Fruit fly (Drosophila melanogaster) whole organism, adult: ENCODE measurements around the gene CG17906.

Source experiments
- CG11617 ChIP-seq: fragments of 200-800 bp; sonication (Bioruptor generic); optimal IDR thresholded peaks from 2 replicates; lab custom pipeline; 2017; ENCODE audit warnings: mild to moderate bottlenecking, missing biosample characterization, missing genetic modification reagents, missing genetic modification characterization
- CG12768 ChIP-seq: fragments of 200-800 bp; sonication (Bioruptor generic); optimal IDR thresholded peaks from 2 replicates; lab custom pipeline; 2017; ENCODE audit warnings: missing biosample characterization, missing genetic modification characterization, mild to moderate bottlenecking, moderate library complexity, missing genetic modification reagents
- CG14711 ChIP-seq: fragments of 200-800 bp; sonication (Bioruptor generic); optimal IDR thresholded peaks from 2 replicates; lab custom pipeline; 2018; ENCODE audit warnings: missing biosample characterization, mild to moderate bottlenecking, missing genetic modification characterization, moderate library complexity
- CG1620 ChIP-seq: fragments of 200-800 bp; sonication (Bioruptor generic); optimal IDR thresholded peaks from 2 replicates; lab custom pipeline; 2016; ENCODE audit warnings: missing biosample characterization, missing genetic modification characterization
- CG33017 ChIP-seq: fragments of 200-800 bp; sonication (Bioruptor generic); optimal IDR thresholded peaks from 2 replicates; lab custom pipeline; 2018; ENCODE audit warnings: missing biosample characterization, mild to moderate bottlenecking, missing genetic modification characterization, moderate library complexity
- CG5204 ChIP-seq: fragments of 200-800 bp; sonication (Bioruptor generic); optimal IDR thresholded peaks from 2 replicates; lab custom pipeline; 2016; ENCODE audit warnings: missing biosample characterization, missing genetic modification characterization
- CG7045 ChIP-seq: fragments of 200-800 bp; sonication (Bioruptor generic); optimal IDR thresholded peaks from 2 replicates; lab custom pipeline; 2017; ENCODE audit warnings: missing biosample characterization, mild to moderate bottlenecking, missing genetic modification characterization
- CG7101 ChIP-seq: fragments of 200-800 bp; sonication (Bioruptor generic); optimal IDR thresholded peaks from 2 replicates; lab custom pipeline; 2018; ENCODE audit warnings: missing biosample characterization, mild to moderate bottlenecking, missing genetic modification characterization, moderate library complexity
- Clk ChIP-seq: fragments of 200-800 bp; sonication (Bioruptor generic); optimal IDR thresholded peaks from 2 replicates; lab custom pipeline; 2017; ENCODE audit warnings: missing biosample characterization, missing genetic modification characterization
- Crg-1 ChIP-seq: fragments of 200-800 bp; sonication (Bioruptor generic); optimal IDR thresholded peaks from 2 replicates; lab custom pipeline; 2016; ENCODE audit warnings: missing biosample characterization, missing genetic modification characterization
- Hr96 ChIP-seq: fragments of 200-800 bp; sonication (Bioruptor generic); optimal IDR thresholded peaks from 2 replicates; lab custom pipeline; 2016; ENCODE audit warnings: missing biosample characterization, missing genetic modification characterization
- Mnt ChIP-seq: fragments of 200-800 bp; sonication (Bioruptor generic); optimal IDR thresholded peaks from 2 replicates; lab custom pipeline; 2016; ENCODE audit warnings: missing biosample characterization, mild to moderate bottlenecking, missing genetic modification characterization
- bab1 ChIP-seq: fragments of 200-800 bp; sonication (Bioruptor generic); optimal IDR thresholded peaks from 3 replicates; lab custom pipeline; 2019; ENCODE audit warnings: missing biosample characterization, mild to moderate bottlenecking, missing genetic modification characterization, moderate library complexity
- cic ChIP-seq: fragments of 200-800 bp; sonication (Bioruptor generic); optimal IDR thresholded peaks from 2 replicates; lab custom pipeline; 2017; ENCODE audit warnings: missing biosample characterization, mild to moderate bottlenecking, missing genetic modification characterization, moderate library complexity
- cnc ChIP-seq, 2 experiments: fragments of >200 bp; optimal IDR thresholded peaks; 2 replicates each; lab custom pipeline; 2017
- kay ChIP-seq: fragments of 200-800 bp; sonication (Bioruptor generic); peaks from one replicate; lab custom pipeline; 2016; ENCODE audit warnings: missing biosample characterization, missing genetic modification characterization, borderline replicate concordance
- ovo ChIP-seq: fragments of 200-800 bp; sonication (Bioruptor generic); optimal IDR thresholded peaks from 2 replicates; lab custom pipeline; 2016; ENCODE audit warnings: missing biosample characterization, missing genetic modification characterization
- pad ChIP-seq: fragments of 200-800 bp; sonication (Bioruptor generic); optimal IDR thresholded peaks from 3 replicates; lab custom pipeline; 2017; ENCODE audit warnings: missing biosample characterization, missing genetic modification characterization, mild to moderate bottlenecking, moderate library complexity, missing genetic modification reagents
- tj ChIP-seq: fragments of 200-800 bp; sonication (Bioruptor generic); optimal IDR thresholded peaks from 3 replicates; lab custom pipeline; 2017; ENCODE audit warnings: missing biosample characterization, mild to moderate bottlenecking, missing genetic modification characterization, moderate library complexity
- toe ChIP-seq: fragments of 200-800 bp; sonication (Bioruptor generic); optimal IDR thresholded peaks from 2 replicates; lab custom pipeline; 2016; ENCODE audit warnings: missing biosample characterization, missing genetic modification characterization

The CG17906 gene

dm6 chr2L:8987251-8987937 lies 6.8 kb upstream of the CG17906 start:
- TF ChIP-seq CG12768 (GFP tag; lab: Kevin White, UChicago) (no peak), pad (GFP tag; lab: Kevin White, UChicago) (no peak), kay (GFP tag; lab: Kevin White, UChicago) (peak; percentile 77), Hr96 (GFP tag; lab: Kevin White, UChicago) (no peak), cic (GFP tag; lab: Kevin White, UChicago) (peak; percentile 7), ovo (GFP tag; lab: Kevin White, UChicago) (no peak)

- TF ChIP-seq pad (GFP tag; lab: Kevin White, UChicago) (peak; percentile 59), tj (GFP tag; lab: Kevin White, UChicago) (peak; percentile 39), ovo (GFP tag; lab: Kevin White, UChicago) (peak; percentile 80), kay (GFP tag; lab: Kevin White, UChicago) (peak; percentile 10), toe (GFP tag; lab: Kevin White, UChicago) (no peak), Mnt (GFP tag; lab: Kevin White, UChicago) (peak; percentile 83)
These were observed 5.1 kb upstream of the CG17906 start, which contains the start of gene rost for dm6 chr2L:8989037-8989591. TSS of gene rost (minus strand) at chr2L:8989539.

DNA sequence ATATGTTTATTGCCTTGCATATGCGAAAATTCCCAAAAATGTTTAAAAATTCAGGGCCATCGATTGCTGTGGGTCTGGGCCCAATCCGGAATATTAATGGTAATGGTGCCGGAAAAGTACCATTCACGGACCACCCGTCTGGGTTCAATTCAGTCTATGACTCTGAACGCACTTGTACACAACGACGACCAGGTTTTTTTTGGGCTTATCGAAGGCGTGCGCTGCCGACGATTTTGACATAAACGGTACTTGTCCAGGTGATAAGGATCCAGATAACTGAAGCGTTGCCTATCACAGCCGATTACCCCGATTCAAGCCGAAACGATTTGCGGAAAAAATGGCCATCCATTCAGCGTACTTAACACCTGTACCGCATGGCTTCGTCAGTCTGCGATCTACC lies 2.6 kb upstream of the CG17906 start, which contains the start of gene CG9555:
Gene CG9555, plus strand, starts transcription at position 153 of the 400 bp plus-strand sequence.
- TF ChIP-seq cic (GFP tag; lab: Kevin White, UChicago), result peak; percentile 36
- TF ChIP-seq Mnt (GFP tag; lab: Kevin White, UChicago), result peak; percentile 56
- no peak for TF ChIP-seq CG33017
- TF ChIP-seq cnc (optimal IDR thresholded peaks at IDR 0.05; lab: Kevin White, UChicago), result no peak
- no peak for TF ChIP-seq Crg-1 (GFP tag; lab: Kevin White, UChicago)
- no peak for TF ChIP-seq CG7045 (GFP tag; lab: Kevin White, UChicago)
- no peak for TF ChIP-seq tj (GFP tag; lab: Kevin White, UChicago)
- no peak for TF ChIP-seq CG1620 (GFP tag; lab: Kevin White, UChicago)
- no peak for TF ChIP-seq Clk (GFP tag; lab: Kevin White, UChicago)
- no peak for TF ChIP-seq ovo (GFP tag; lab: Kevin White, UChicago)

DNA sequence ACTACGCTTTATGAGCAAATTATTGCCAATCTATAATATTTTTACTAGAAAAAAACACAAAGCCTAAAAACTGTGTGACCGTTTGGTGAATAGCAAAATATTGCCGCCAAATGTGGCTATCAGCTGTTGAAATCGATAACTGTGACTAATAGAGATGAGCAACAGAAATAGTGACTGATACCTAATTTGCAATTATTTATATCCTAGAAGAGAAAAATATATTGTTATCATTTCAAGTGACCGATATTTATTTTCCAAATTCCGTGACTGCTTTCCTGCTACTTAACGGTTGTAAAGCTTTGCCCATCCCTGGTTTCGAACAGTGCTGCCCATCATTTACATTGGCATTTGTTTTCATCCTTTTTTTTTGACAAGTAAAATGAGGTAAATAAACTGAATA lies 3.1 kb downstream of the CG17906 start, which contains the start of the genes alien and CG18661:
Gene alien, minus strand, starts transcription at position 95 of the 400 bp plus-strand sequence.
Gene CG18661, plus strand, starts transcription at position 321 of the 400 bp plus-strand sequence.
- TF ChIP-seq CG12768 (GFP tag; lab: Kevin White, UChicago), result peak; percentile 68
- TF ChIP-seq Hr96 (GFP tag; lab: Kevin White, UChicago), result peak; percentile 84
- TF ChIP-seq bab1 (GFP tag; lab: Kevin White, UChicago), result peak; percentile 71
- TF ChIP-seq Mnt (GFP tag; lab: Kevin White, UChicago), result peak; percentile 55
- TF ChIP-seq CG33017, result peak; percentile 31
- peak; percentile 80 for TF ChIP-seq CG7045 (GFP tag; lab: Kevin White, UChicago)
- peak; percentile 51 for TF ChIP-seq pad (GFP tag; lab: Kevin White, UChicago)
- TF ChIP-seq tj (GFP tag; lab: Kevin White, UChicago), result peak; percentile 36
- TF ChIP-seq CG7101 (tag; lab: Kevin White, UChicago), result peak; percentile 74
- TF ChIP-seq toe (GFP tag; lab: Kevin White, UChicago), result peak; percentile 89
- peak; percentile 76 for TF ChIP-seq CG1620 (GFP tag; lab: Kevin White, UChicago)
- TF ChIP-seq cnc (optimal IDR thresholded peaks at IDR 0.05; lab: Kevin White, UChicago), result no peak
- peak; percentile 92 for TF ChIP-seq Clk (GFP tag; lab: Kevin White, UChicago)
- TF ChIP-seq ovo (GFP tag; lab: Kevin White, UChicago), result peak; percentile 28
- TF ChIP-seq kay (GFP tag; lab: Kevin White, UChicago), result peak; percentile 98
- TF ChIP-seq cic (GFP tag; lab: Kevin White, UChicago), result peak; percentile 29
- peak; percentile 74 for TF ChIP-seq CG14711 (tag; lab: Kevin White, UChicago)
- TF ChIP-seq CG11617 (GFP tag; lab: Kevin White, UChicago), result peak; percentile 56
- peak; percentile 88 for TF ChIP-seq CG5204
- peak; percentile 59 for TF ChIP-seq Crg-1 (GFP tag; lab: Kevin White, UChicago)

DNA sequence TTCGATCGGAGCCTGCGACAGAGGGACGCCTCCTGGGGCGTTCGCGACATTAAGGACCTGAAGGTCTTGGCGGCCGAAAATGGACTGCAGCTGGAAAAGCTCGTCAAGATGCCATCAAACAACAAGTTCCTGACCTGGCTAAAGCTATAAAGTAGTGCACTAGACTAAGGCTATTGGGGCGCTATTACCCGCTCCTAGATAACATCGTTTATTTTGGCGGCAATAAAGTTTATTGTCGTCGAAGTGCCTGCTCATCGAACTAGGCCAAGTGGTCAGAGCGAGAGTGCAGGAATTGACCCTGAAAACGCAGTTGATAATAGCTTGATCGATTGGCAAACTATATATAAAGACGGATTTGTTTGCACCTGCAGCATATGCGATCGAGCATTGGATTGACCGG lies 4.0 kb downstream of the CG17906 start, which contains the start of gene Try29F:
Gene Try29F, plus strand, starts transcription at position 301 of the 400 bp plus-strand sequence.
- no peak for TF ChIP-seq CG11617 (GFP tag; lab: Kevin White, UChicago)
- TF ChIP-seq Hr96 (GFP tag; lab: Kevin White, UChicago), result no peak
- no peak for TF ChIP-seq CG12768 (GFP tag; lab: Kevin White, UChicago)
- no peak for TF ChIP-seq ovo (GFP tag; lab: Kevin White, UChicago)
- no peak for TF ChIP-seq Clk (GFP tag; lab: Kevin White, UChicago)
- TF ChIP-seq CG7045 (GFP tag; lab: Kevin White, UChicago), result no peak
- no peak for TF ChIP-seq toe (GFP tag; lab: Kevin White, UChicago)

- TF ChIP-seq CG33017, result peak; percentile 39
- peak; percentile 11 for TF ChIP-seq CG7101 (tag; lab: Kevin White, UChicago)
- peak; percentile 46 for TF ChIP-seq CG7045 (GFP tag; lab: Kevin White, UChicago)
- no peak for TF ChIP-seq CG14711 (tag; lab: Kevin White, UChicago)
- peak; percentile 35 for TF ChIP-seq CG12768 (GFP tag; lab: Kevin White, UChicago)
- peak; percentile 60 for TF ChIP-seq cic (GFP tag; lab: Kevin White, UChicago)
- peak; percentile 74 for TF ChIP-seq kay (GFP tag; lab: Kevin White, UChicago)
- peak; percentile 10 for TF ChIP-seq tj (GFP tag; lab: Kevin White, UChicago)
- no peak for TF ChIP-seq CG5204
These were observed 16.1 kb downstream of the CG17906 start, which contains the start of gene CG9568 for dm6 chr2L:9010267-9010666. TSS of gene CG9568 (plus strand) at chr2L:9010583.
